Worm (Caenorhabditis elegans) whole organism, young adult: ENCODE results near the gene Y48A6B.14.

Experiments
- B0336.3 ChIP-seq: fragments of 200-800 bp; sonication (Bioruptor generic); IDR thresholded peaks from 2 replicates; pipeline ENCODE4 v1.3.6; 2022; ENCODE audit warnings: missing genetic modification characterization, missing compliant biosample characterization
- D2030.7 ChIP-seq: fragments of 200-800 bp; sonication (Bioruptor generic); IDR thresholded peaks from 2 replicates; pipeline ENCODE4 v1.3.6; 2022; ENCODE audit warnings: missing genetic modification reagents, missing genetic modification characterization, missing compliant biosample characterization
- F55B11.4 ChIP-seq: sonication (generic microtip); optimal IDR thresholded peaks from 2 replicates; lab custom pipeline; 2016; ENCODE audit warnings: missing compliant biosample characterization, missing genetic modification characterization, borderline replicate concordance; ENCODE audit not compliant: insufficient read depth
- K11D2.4 ChIP-seq: fragments of 200-800 bp; sonication (Bioruptor generic); IDR thresholded peaks from 2 replicates; pipeline ENCODE4 v1.3.6; 2022; ENCODE audit warnings: missing genetic modification reagents, missing genetic modification characterization, missing compliant biosample characterization
- K12H6.12 ChIP-seq: fragments of 200-800 bp; sonication (Bioruptor generic); optimal IDR thresholded peaks from 2 replicates; lab custom pipeline; 2018; ENCODE audit warnings: mild to moderate bottlenecking, missing genetic modification characterization, missing compliant biosample characterization
- T07F8.4 ChIP-seq: sonication (generic microtip); optimal IDR thresholded peaks from 2 replicates; lab custom pipeline; 2016; ENCODE audit warnings: mild to moderate bottlenecking, missing genetic modification characterization, moderate library complexity, missing compliant biosample characterization
- Y79H2A.3 ChIP-seq: fragments of 200-800 bp; sonication (Bioruptor generic); conservative IDR thresholded peaks from 2 replicates; pipeline ENCODE4 v1.3.6; 2022; ENCODE audit warnings: missing genetic modification reagents, missing genetic modification characterization, missing compliant biosample characterization
- ZK185.1 ChIP-seq: sonication (generic microtip); optimal IDR thresholded peaks from 2 replicates; lab custom pipeline; 2016; ENCODE audit warnings: mild to moderate bottlenecking, missing genetic modification characterization, missing compliant biosample characterization; ENCODE audit not compliant: poor library complexity, severe bottlenecking
- aptf-3 ChIP-seq: fragments of 200-800 bp; sonication (Bioruptor generic); IDR thresholded peaks from 2 replicates; pipeline ENCODE4 v1.3.6; 2022; ENCODE audit warnings: missing genetic modification characterization, missing compliant biosample characterization
- attf-3 ChIP-seq: fragments of 200-800 bp; sonication (Bioruptor generic); conservative IDR thresholded peaks from 2 replicates; pipeline ENCODE4 v1.3.6; 2022; ENCODE audit warnings: missing genetic modification reagents, missing genetic modification characterization, missing compliant biosample characterization
- attf-6 ChIP-seq: fragments of 200-800 bp; sonication (Bioruptor generic); IDR thresholded peaks from 2 replicates; pipeline ENCODE4 v1.3.6; 2022; ENCODE audit warnings: missing genetic modification reagents, missing genetic modification characterization, missing compliant biosample characterization
- bed-1 ChIP-seq: fragments of 200-800 bp; sonication (Bioruptor generic); IDR thresholded peaks from 2 replicates; pipeline ENCODE4 v1.3.6; 2022; ENCODE audit warnings: missing genetic modification reagents, missing genetic modification characterization, missing compliant biosample characterization
- cebp-1 ChIP-seq, 2 experiments: fragments of 200-800 bp in 1 of 2; sonication (Bioruptor generic) in 1 of 2; sonication (generic microtip) in 1 of 2; IDR thresholded peaks in 1 of 2; optimal IDR thresholded peaks in 1 of 2; 2 replicates each; pipeline versions ENCODE4 v1.3.6 to Lab custom; 2017 to 2022; ENCODE audit warnings: missing compliant biosample characterization in 2 of 2, missing genetic modification characterization in 2 of 2, mild to moderate bottlenecking in 1 of 2, missing genetic modification reagents in 1 of 2, moderate library complexity in 1 of 2
- ceh-91 ChIP-seq: fragments of 200-800 bp; sonication (Bioruptor generic); IDR thresholded peaks from 2 replicates; pipeline ENCODE4 v1.3.6; 2022; ENCODE audit warnings: missing genetic modification reagents, missing genetic modification characterization, missing compliant biosample characterization
- efl-1 ChIP-seq: fragments of 150-350 bp; optimal IDR thresholded peaks from 2 replicates; lab custom pipeline; 2014; ENCODE audit warnings: missing biosample characterization, missing genetic modification reagents, missing genetic modification characterization
- ets-4 ChIP-seq: fragments of 200-800 bp; sonication (Bioruptor generic); optimal IDR thresholded peaks from 2 replicates; lab custom pipeline; 2018; ENCODE audit warnings: mild to moderate bottlenecking, missing genetic modification characterization, missing compliant biosample characterization
- hmg-20 ChIP-seq: fragments of 200-800 bp; sonication (Bioruptor generic); IDR thresholded peaks from 2 replicates; pipeline ENCODE4 v1.3.6; 2022; ENCODE audit warnings: missing genetic modification reagents, missing genetic modification characterization, missing compliant biosample characterization
- let-526 ChIP-seq: fragments of 200-800 bp; sonication (Bioruptor generic); IDR thresholded peaks from 2 replicates; pipeline ENCODE4 v1.3.6; 2022; ENCODE audit warnings: missing genetic modification reagents, missing genetic modification characterization, missing compliant biosample characterization
- lin-26 ChIP-seq: fragments of 200-800 bp; sonication (Bioruptor generic); IDR thresholded peaks from 2 replicates; pipeline ENCODE4 v1.3.6; 2022; ENCODE audit warnings: missing genetic modification reagents, missing genetic modification characterization, missing compliant biosample characterization
- madf-10 ChIP-seq: sonication (generic microtip); optimal IDR thresholded peaks from 2 replicates; lab custom pipeline; 2016; ENCODE audit warnings: mild to moderate bottlenecking, missing genetic modification characterization, missing compliant biosample characterization
- madf-3 ChIP-seq: fragments of 200-800 bp; sonication (Bioruptor generic); IDR thresholded peaks from 2 replicates; pipeline ENCODE4 v1.3.6; 2022; ENCODE audit warnings: missing genetic modification reagents, missing genetic modification characterization, missing compliant biosample characterization
- madf-6 ChIP-seq: fragments of 200-800 bp; sonication (Bioruptor generic); IDR thresholded peaks from 2 replicates; pipeline ENCODE4 v1.3.6; 2022; ENCODE audit warnings: missing genetic modification reagents, missing genetic modification characterization, missing compliant biosample characterization
- mcd-1 ChIP-seq: fragments of 200-800 bp; sonication (Bioruptor generic); IDR thresholded peaks from 2 replicates; pipeline ENCODE4 v1.3.6; 2022; ENCODE audit warnings: missing genetic modification reagents, missing genetic modification characterization, missing compliant biosample characterization
- mel-28 ChIP-seq: sonication (generic microtip); optimal IDR thresholded peaks from 2 replicates; lab custom pipeline; 2016; ENCODE audit warnings: borderline replicate concordance, mild to moderate bottlenecking, missing genetic modification characterization, missing compliant biosample characterization
- mxl-1 ChIP-seq: sonication (generic microtip); optimal IDR thresholded peaks from 2 replicates; lab custom pipeline; 2016; ENCODE audit warnings: missing genetic modification characterization, missing compliant biosample characterization
- nhr-27 ChIP-seq: fragments of 200-800 bp; sonication (Bioruptor generic); optimal IDR thresholded peaks from 2 replicates; lab custom pipeline; 2018; ENCODE audit warnings: mild to moderate bottlenecking, missing genetic modification characterization, moderate library complexity, missing compliant biosample characterization
- rcor-1 ChIP-seq: fragments of 200-800 bp; sonication (Bioruptor generic); IDR thresholded peaks from 2 replicates; pipeline ENCODE4 v1.3.6; 2022; ENCODE audit warnings: missing genetic modification reagents, missing genetic modification characterization, missing compliant biosample characterization
- rec-8 ChIP-seq, 2 experiments: sonication (generic microtip); optimal IDR thresholded peaks; 2 replicates each; lab custom pipeline; 2016; ENCODE audit warnings: mild to moderate bottlenecking in 2 of 2, missing genetic modification characterization in 2 of 2, missing genetic modification reagents in 2 of 2, missing genotype in 2 of 2, missing biosample characterization in 1 of 2, missing compliant biosample characterization in 1 of 2, moderate library complexity in 1 of 2
- repo-1 ChIP-seq: sonication (generic microtip); optimal IDR thresholded peaks from 2 replicates; lab custom pipeline; 2017; ENCODE audit warnings: mild to moderate bottlenecking, missing genetic modification characterization, missing compliant biosample characterization
- rpc-1 ChIP-seq, 2 experiments: fragments of 150-350 bp in 1 of 2; sonication (generic microtip) in 1 of 2; optimal IDR thresholded peaks; 2 replicates each; lab custom pipeline; 2014 to 2018; ENCODE audit warnings: missing biosample characterization in 1 of 2, missing genetic modification characterization in 1 of 2, missing genetic modification reagents in 1 of 2, missing genotype in 1 of 2
- snpc-1.3 ChIP-seq: sonication (generic microtip); optimal IDR thresholded peaks from 2 replicates; lab custom pipeline; 2017; ENCODE audit warnings: missing genetic modification characterization, mild to moderate bottlenecking, missing compliant biosample characterization, antibody characterized with exemption, moderate library complexity, missing genotype, missing genetic modification reagents; ENCODE audit not compliant: insufficient read depth
- snpc-4 ChIP-seq, 5 experiments: fragments of 150-350 bp in 1 of 5; sonication (generic microtip) in 4 of 5; optimal IDR thresholded peaks; 2 replicates each; lab custom pipeline; 2014 to 2018; ENCODE audit warnings: missing genetic modification characterization in 5 of 5, missing biosample characterization in 3 of 5, antibody characterized with exemption in 2 of 5, mild to moderate bottlenecking in 2 of 5, missing compliant biosample characterization in 2 of 5, missing genotype in 2 of 5, moderate library complexity in 2 of 5, missing genetic modification reagents in 1 of 5
- somi-1 ChIP-seq: fragments of 200-800 bp; sonication (Bioruptor generic); optimal IDR thresholded peaks from 2 replicates; lab custom pipeline; 2018; ENCODE audit warnings: mild to moderate bottlenecking, missing genetic modification characterization, missing compliant biosample characterization
- tbx-9 ChIP-seq: sonication (generic microtip); optimal IDR thresholded peaks from 2 replicates; lab custom pipeline; 2016; ENCODE audit warnings: borderline replicate concordance, missing genetic modification characterization, inconsistent platforms, missing compliant biosample characterization
- tlf-1 ChIP-seq: fragments of 200-800 bp; sonication (Bioruptor generic); optimal IDR thresholded peaks from 2 replicates; lab custom pipeline; 2018; ENCODE audit warnings: mild to moderate bottlenecking, missing genetic modification characterization, missing compliant biosample characterization
- zfh-2 ChIP-seq: fragments of 200-800 bp; sonication (Bioruptor generic); conservative IDR thresholded peaks from 2 replicates; pipeline ENCODE4 v1.3.6; 2022; ENCODE audit warnings: missing genetic modification reagents, missing genetic modification characterization, missing compliant biosample characterization
- zim-3 ChIP-seq: sonication (generic microtip); optimal IDR thresholded peaks from 2 replicates; lab custom pipeline; 2017; ENCODE audit warnings: mild to moderate bottlenecking, missing genetic modification characterization, moderate library complexity, missing compliant biosample characterization
- ztf-3 ChIP-seq: fragments of 200-800 bp; sonication (Bioruptor generic); optimal IDR thresholded peaks from 2 replicates; lab custom pipeline; 2018; ENCODE audit warnings: mild to moderate bottlenecking, missing genetic modification characterization, missing compliant biosample characterization
- ztf-6 ChIP-seq: fragments of 200-800 bp; sonication (Bioruptor generic); IDR thresholded peaks from 2 replicates; pipeline ENCODE4 v1.3.6; 2022; ENCODE audit warnings: missing genetic modification reagents, missing genetic modification characterization, missing compliant biosample characterization

Gene Y48A6B.14

DNA sequence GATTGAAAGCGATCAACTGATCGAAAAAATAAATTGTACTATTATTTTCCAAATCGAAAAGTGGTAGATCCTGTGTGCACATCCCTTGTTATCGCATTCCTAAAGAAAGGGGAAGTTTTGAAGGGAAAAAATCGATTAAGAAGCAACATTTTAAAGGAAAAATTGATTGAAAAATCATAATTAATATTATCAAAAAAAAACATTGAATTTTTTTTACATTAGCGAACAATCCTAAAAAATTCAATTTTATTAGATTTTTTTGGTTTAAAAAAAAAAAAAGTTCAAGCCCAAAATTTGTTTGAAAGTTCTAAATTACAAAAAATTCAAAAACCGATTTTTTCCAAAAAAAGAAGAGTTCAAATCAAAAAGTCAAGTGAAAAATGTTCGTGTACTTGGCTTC is 36.3 kb upstream of the Y48A6B.14 start, which contains the start of gene dmsr-5:
Gene dmsr-5 (minus strand): TSS at position 101 of the 400 bp plus-strand sequence.
- TF ChIP-seq tlf-1, result no peak
- no peak for TF ChIP-seq F55B11.4 (tag; lab: Kevin White, UChicago)
- TF ChIP-seq nhr-27 (tag; lab: Kevin White, UChicago), result no peak
- TF ChIP-seq snpc-1.3 (tag; lab: Kevin White, UChicago), result no peak
- no peak for TF ChIP-seq B0336.3 (GFP tag; lab: Robert Waterston, UW)
- no peak for TF ChIP-seq hmg-20 (GFP tag; lab: Robert Waterston, UW)
- no peak for TF ChIP-seq lin-26 (GFP tag; lab: Robert Waterston, UW)

DNA sequence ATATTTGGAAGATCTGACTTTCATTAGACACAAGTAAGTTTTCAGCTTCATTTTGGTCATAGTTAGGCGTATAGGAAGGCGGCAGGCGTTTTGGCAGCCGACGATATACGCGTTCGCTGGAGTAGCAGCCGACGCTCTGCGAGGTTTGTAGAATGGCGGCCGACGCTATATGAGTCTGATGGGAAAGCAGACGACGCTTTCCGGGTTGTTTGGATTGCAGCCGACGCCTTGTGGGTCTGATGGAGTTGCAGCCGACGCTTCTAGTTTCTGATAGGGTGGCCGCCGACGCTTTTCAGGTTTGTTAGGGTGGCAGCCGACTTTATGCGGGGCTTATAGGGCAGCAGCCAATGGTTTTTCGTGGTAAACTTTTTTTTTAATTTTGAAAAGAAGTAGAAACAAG is 28.6 kb upstream of the Y48A6B.14 start:
- TF ChIP-seq snpc-4 (GFP tag; optimal IDR thresholded peaks at IDR 0.05; lab: Kevin White, UChicago) (no peak), snpc-4 (tag; optimal IDR thresholded peaks at IDR 0.05; lab: Kevin White, UChicago) (peak in 1 of 4 experiments; percentile 52), attf-3 (GFP tag; lab: Robert Waterston, UW) (no peak), zfh-2 (peak; percentile 47; the same call in 1 of the 2 replicates), hmg-20 (GFP tag; lab: Robert Waterston, UW) (no peak)

DNA sequence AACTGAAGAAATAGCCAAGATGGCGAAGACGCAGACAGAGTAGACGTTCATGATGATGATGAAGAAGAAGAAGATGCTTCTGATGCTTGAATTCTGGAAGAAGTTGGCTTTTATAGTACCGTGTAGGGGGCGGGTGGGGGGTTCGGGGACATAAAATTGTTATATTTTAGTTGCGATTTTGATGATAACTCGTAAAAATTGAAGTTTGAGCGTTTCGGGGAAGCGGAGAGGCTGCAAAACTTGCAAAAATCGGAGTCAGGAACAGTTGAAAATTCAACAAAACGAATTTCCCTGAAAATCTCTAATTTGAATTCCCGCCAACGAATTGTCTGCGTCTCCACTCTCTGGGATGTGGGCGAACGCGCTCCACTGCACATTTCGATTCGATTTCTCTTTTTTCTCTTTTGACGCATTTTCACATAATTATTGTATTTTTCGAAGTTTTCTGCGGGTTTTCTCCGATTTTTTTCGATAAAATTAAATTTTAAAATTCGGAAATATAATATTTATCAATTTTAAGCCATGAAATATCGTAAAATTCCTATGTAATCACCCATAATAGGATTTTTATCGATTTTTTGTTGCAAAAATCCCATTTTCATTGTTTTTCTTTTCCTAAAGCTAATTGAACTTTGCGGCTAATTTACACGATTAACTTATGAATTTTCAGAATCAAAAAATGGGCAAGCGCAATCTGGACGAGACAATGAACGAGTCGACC is 23.7 kb upstream of the Y48A6B.14 start, which contains the start of the genes fipr-17 and Y48A6B.3:
Gene fipr-17 (minus strand): TSS at position 51 of the 721 bp plus-strand sequence.
Gene Y48A6B.3 (plus strand): TSS at position 671 of the 721 bp plus-strand sequence.
- no peak for TF ChIP-seq ets-4 (GFP tag; lab: Kevin White, UChicago)
- no peak for TF ChIP-seq somi-1
- 0 out of 2 replicates have a peak, but pooled peaks have one; percentile 16 for TF ChIP-seq attf-6
- no peak for TF ChIP-seq rec-8 (tag; optimal IDR thresholded peaks at IDR 0.05; lab: Kevin White, UChicago)
- no peak for TF ChIP-seq aptf-3
- no peak for TF ChIP-seq ztf-3 (GFP tag; lab: Kevin White, UChicago)
- no peak for TF ChIP-seq zim-3 (tag; lab: Kevin White, UChicago)
- no peak for TF ChIP-seq rpc-1 (optimal IDR thresholded peaks at IDR 0.05; lab: Kevin White, UChicago)
- no peak for TF ChIP-seq rpc-1 (tag; optimal IDR thresholded peaks at IDR 0.05; lab: Kevin White, UChicago)
- TF ChIP-seq lin-26 (GFP tag; lab: Robert Waterston, UW), result no peak
- TF ChIP-seq F55B11.4 (tag; lab: Kevin White, UChicago), result no peak
- no peak for TF ChIP-seq mxl-1
- TF ChIP-seq ZK185.1 (tag; lab: Kevin White, UChicago), result no peak
- TF ChIP-seq T07F8.4 (tag; lab: Kevin White, UChicago), result no peak
- 0 out of 2 replicates have a peak, but pooled peaks have one; percentile 39 for TF ChIP-seq madf-3 (GFP tag; lab: Robert Waterston, UW)
- no peak for TF ChIP-seq cebp-1 (GFP tag; IDR thresholded peaks at IDR 0.05; lab: Robert Waterston, UW)
- TF ChIP-seq cebp-1 (tag; optimal IDR thresholded peaks at IDR 0.05; lab: Kevin White, UChicago), result peak; percentile 62
- peak; percentile 42 for TF ChIP-seq snpc-4 (GFP tag; optimal IDR thresholded peaks at IDR 0.05; lab: Kevin White, UChicago)
- TF ChIP-seq snpc-4 (tag; optimal IDR thresholded peaks at IDR 0.05; lab: Kevin White, UChicago), result peak; percentile 46 to 70 (median 62)
- no peak for TF ChIP-seq let-526
- TF ChIP-seq ceh-91 (GFP tag; lab: Robert Waterston, UW), result peak; percentile 42; the same call in 1 of the 2 replicates
- TF ChIP-seq tlf-1, result no peak
- peak; percentile 83 for TF ChIP-seq madf-6
- TF ChIP-seq attf-3 (GFP tag; lab: Robert Waterston, UW), result 0 out of 2 replicates have a peak, but pooled peaks have one; percentile 14
- peak; percentile 96 for TF ChIP-seq efl-1 (GFP tag; lab: Kevin White, UChicago)
- TF ChIP-seq D2030.7 (GFP tag; lab: Robert Waterston, UW), result peak; percentile 87
- peak; percentile 97 for TF ChIP-seq mcd-1 (GFP tag; lab: Robert Waterston, UW)
- TF ChIP-seq madf-10 (tag; lab: Kevin White, UChicago), result no peak
- no peak for TF ChIP-seq K11D2.4 (GFP tag; lab: Robert Waterston, UW)
- TF ChIP-seq tbx-9 (tag; lab: Kevin White, UChicago), result no peak
- peak; percentile 56 for TF ChIP-seq rcor-1 (GFP tag; lab: Robert Waterston, UW)
- no peak for TF ChIP-seq ztf-6
- TF ChIP-seq bed-1 (GFP tag; lab: Robert Waterston, UW), result no peak
- TF ChIP-seq mel-28 (tag; lab: Kevin White, UChicago), result no peak
- no peak for TF ChIP-seq Y79H2A.3 (GFP tag; lab: Robert Waterston, UW)
- TF ChIP-seq repo-1 (tag; lab: Kevin White, UChicago), result no peak
- no peak for TF ChIP-seq K12H6.12 (tag; lab: Kevin White, UChicago)
